Worm (Caenorhabditis elegans) whole organism, midembryonic: ENCODE measurements around the gene cox-6A.

ENCODE experiments used
- ref-1 ChIP-seq: fragments of 200-800 bp; sonication (Bioruptor generic); conservative IDR thresholded peaks from 2 replicates; pipeline ENCODE4 v1.3.6; 2022; ENCODE audit warnings: missing genetic modification reagents, missing genetic modification characterization, missing compliant biosample characterization
- tab-1 ChIP-seq: fragments of 200-800 bp; sonication (Bioruptor generic); IDR thresholded peaks from 2 replicates; pipeline ENCODE4 v1.3.6; 2022; ENCODE audit warnings: missing genetic modification characterization, missing compliant biosample characterization
- ztf-29 ChIP-seq: fragments of 200-800 bp; sonication (Bioruptor generic); IDR thresholded peaks from 2 replicates; pipeline ENCODE4 v1.3.6; 2022; ENCODE audit warnings: missing genetic modification reagents, missing genetic modification characterization, missing compliant biosample characterization

DNA sequence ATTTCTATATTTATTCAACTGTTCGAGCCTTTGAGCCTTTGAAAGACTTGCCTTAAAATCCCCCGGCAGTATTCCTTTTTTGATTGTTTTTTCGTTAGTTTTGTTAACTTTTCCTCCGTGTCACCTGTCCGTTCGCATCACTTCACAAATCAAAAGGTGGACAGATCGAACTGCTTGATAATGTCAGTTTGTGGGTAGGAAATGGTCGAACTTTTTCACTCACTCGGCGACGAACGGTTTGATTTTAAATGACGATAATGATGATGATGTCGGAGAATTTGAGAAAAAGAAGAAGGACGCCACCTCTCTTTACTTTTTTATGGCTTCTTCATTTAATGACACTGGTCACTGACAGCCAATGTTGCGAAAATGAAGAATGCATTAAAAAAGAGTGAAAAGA lies 37.5 kb downstream of the cox-6A start:
- no peak for TF ChIP-seq ref-1
- TF ChIP-seq tab-1 (GFP tag; lab: Robert Waterston, UW) = no peak
- TF ChIP-seq ztf-29 (GFP tag; lab: Robert Waterston, UW) = no peak
